Worm (Caenorhabditis elegans) whole organism, late embryonic: Measurements from ENCODE around the gene cyp-33C1.

Experiments used
- C38D4.7 ChIP-seq: fragments of 200-800 bp; sonication (Bioruptor generic); optimal IDR thresholded peaks from 2 replicates; lab custom pipeline; 2018; ENCODE audit warnings: mild to moderate bottlenecking, missing genetic modification characterization, moderate library complexity, missing compliant biosample characterization
- ceh-18 ChIP-seq: sonication (generic microtip); optimal IDR thresholded peaks from 2 replicates; lab custom pipeline; 2016; ENCODE audit warnings: missing genetic modification characterization, missing compliant biosample characterization
- ceh-19 ChIP-seq: fragments of 200-800 bp; sonication (Bioruptor generic); optimal IDR thresholded peaks from 2 replicates; lab custom pipeline; 2018; ENCODE audit warnings: mild to moderate bottlenecking, missing genetic modification characterization, missing compliant biosample characterization
- ceh-22 ChIP-seq: sonication (generic microtip); optimal IDR thresholded peaks from 2 replicates; lab custom pipeline; 2017; ENCODE audit warnings: missing biosample characterization, missing genetic modification characterization
- ceh-34 ChIP-seq: sonication (generic microtip); optimal IDR thresholded peaks from 2 replicates; lab custom pipeline; 2016; ENCODE audit warnings: mild to moderate bottlenecking, missing genetic modification characterization, missing compliant biosample characterization
- ceh-6 ChIP-seq: fragments of 200-800 bp; sonication (Bioruptor generic); optimal IDR thresholded peaks from 2 replicates; lab custom pipeline; 2018; ENCODE audit warnings: mild to moderate bottlenecking, missing genetic modification characterization, missing compliant biosample characterization
- ceh-9 ChIP-seq: sonication (generic microtip); optimal IDR thresholded peaks from 2 replicates; lab custom pipeline; 2016; ENCODE audit warnings: mild to moderate bottlenecking, missing genetic modification characterization, inconsistent platforms, missing compliant biosample characterization
- dve-1 ChIP-seq: sonication (generic microtip); optimal IDR thresholded peaks from 2 replicates; lab custom pipeline; 2017; ENCODE audit warnings: antibody characterized with exemption, mild to moderate bottlenecking, missing genetic modification characterization, missing compliant biosample characterization
- hlh-13 ChIP-seq: fragments of 200-800 bp; sonication (Bioruptor generic); optimal IDR thresholded peaks from 2 replicates; lab custom pipeline; 2018; ENCODE audit warnings: mild to moderate bottlenecking, missing genetic modification characterization, missing compliant biosample characterization
- hlh-15 ChIP-seq: sonication (generic microtip); optimal IDR thresholded peaks from 2 replicates; lab custom pipeline; 2016; ENCODE audit warnings: missing genetic modification characterization, missing compliant biosample characterization
- hlh-30 ChIP-seq: sonication (generic microtip); optimal IDR thresholded peaks from 2 replicates; lab custom pipeline; 2017; ENCODE audit warnings: antibody characterized with exemption, missing genetic modification characterization, missing compliant biosample characterization; ENCODE audit not compliant: insufficient read depth
- hlh-6 ChIP-seq: sonication (generic microtip); optimal IDR thresholded peaks from 2 replicates; lab custom pipeline; 2016; ENCODE audit warnings: missing genotype, missing genetic modification characterization, missing compliant biosample characterization
- lim-6 ChIP-seq: sonication (generic microtip); optimal IDR thresholded peaks from 2 replicates; lab custom pipeline; 2016; ENCODE audit warnings: missing genetic modification characterization, missing compliant biosample characterization
- lin-11 ChIP-seq: fragments of 200-800 bp; sonication (Bioruptor generic); optimal IDR thresholded peaks from 2 replicates; lab custom pipeline; 2018; ENCODE audit warnings: mild to moderate bottlenecking, missing genetic modification characterization, missing compliant biosample characterization
- mec-3 ChIP-seq: sonication (generic microtip); optimal IDR thresholded peaks from 2 replicates; lab custom pipeline; 2016; ENCODE audit warnings: borderline replicate concordance, missing genetic modification characterization, missing compliant biosample characterization
- nhr-11 ChIP-seq: fragments of 150-350 bp; optimal IDR thresholded peaks from 2 replicates; lab custom pipeline; 2014; ENCODE audit warnings: missing biosample characterization, missing genetic modification characterization
- odd-2 ChIP-seq: sonication (generic microtip); optimal IDR thresholded peaks from 2 replicates; lab custom pipeline; 2017; ENCODE audit warnings: antibody characterized with exemption, mild to moderate bottlenecking, missing genetic modification characterization, missing compliant biosample characterization
- pat-9 ChIP-seq: fragments of 200-800 bp; sonication (Bioruptor generic); optimal IDR thresholded peaks from 2 replicates; lab custom pipeline; 2018; ENCODE audit warnings: mild to moderate bottlenecking, missing genetic modification characterization, moderate library complexity, missing compliant biosample characterization
- pax-1 ChIP-seq: fragments of 150-350 bp; optimal IDR thresholded peaks from 2 replicates; lab custom pipeline; 2014; ENCODE audit warnings: missing biosample characterization, missing genetic modification characterization
- ref-2 ChIP-seq: sonication (generic microtip); optimal IDR thresholded peaks from 2 replicates; lab custom pipeline; 2016; ENCODE audit warnings: missing genetic modification characterization, missing compliant biosample characterization
- rnt-1 ChIP-seq: sonication (generic microtip); optimal IDR thresholded peaks from 2 replicates; lab custom pipeline; 2016; ENCODE audit warnings: missing genetic modification characterization, missing compliant biosample characterization
- unc-42 ChIP-seq: sonication (generic microtip); optimal IDR thresholded peaks from 2 replicates; lab custom pipeline; 2016; ENCODE audit warnings: missing genotype, missing genetic modification characterization, missing compliant biosample characterization
- unc-55 ChIP-seq: sonication (generic microtip); optimal IDR thresholded peaks from 2 replicates; lab custom pipeline; 2017; ENCODE audit warnings: missing biosample characterization, missing genetic modification reagents, missing genetic modification characterization
- zip-5 ChIP-seq: sonication (generic microtip); optimal IDR thresholded peaks from 2 replicates; lab custom pipeline; 2016; ENCODE audit warnings: missing genetic modification characterization, missing compliant biosample characterization
- ztf-16 ChIP-seq: sonication (generic microtip); optimal IDR thresholded peaks from 2 replicates; lab custom pipeline; 2017; ENCODE audit warnings: missing genetic modification characterization, missing compliant biosample characterization

cyp-33C1 gene

ce11 chrV:2215352-2215751, 36.0 kb downstream of the cyp-33C1 start, which contains the start of gene nstp-8:
nstp-8 (plus strand) TSS chrV:2215652.
- no peak for TF ChIP-seq hlh-15 (tag; lab: Kevin White, UChicago)
- no peak for TF ChIP-seq pax-1 (tag; lab: Kevin White, UChicago)
- no peak for TF ChIP-seq rnt-1 (tag; lab: Kevin White, UChicago)
- no peak for TF ChIP-seq ceh-6

- TF ChIP-seq C38D4.7 (GFP tag; lab: Kevin White, UChicago) (no peak), nhr-11 (tag; lab: Kevin White, UChicago) (no peak), odd-2 (tag; lab: Kevin White, UChicago) (no peak)
These were observed 37.6 kb downstream of the cyp-33C1 start for ce11 chrV:2216927-2217326.

ce11 chrV:2218803-2219202, 39.5 kb downstream of the cyp-33C1 start, which contains the start of gene nhr-56:
nhr-56 (plus strand) TSS chrV:2219004.
- TF ChIP-seq lin-11 (tag; lab: Kevin White, UChicago) (no peak), hlh-30 (tag; lab: Kevin White, UChicago) (peak; percentile 22)

ce11 chrV:2221764-2222163, 42.5 kb downstream of the cyp-33C1 start, which contains the start of gene nhr-128:
nhr-128 (plus strand) TSS chrV:2222064.
- TF ChIP-seq ceh-18 (tag; lab: Kevin White, UChicago), result no peak
- TF ChIP-seq ceh-19 (GFP tag; lab: Kevin White, UChicago), result no peak
- TF ChIP-seq ceh-22 (tag; lab: Kevin White, UChicago), result no peak

DNA sequence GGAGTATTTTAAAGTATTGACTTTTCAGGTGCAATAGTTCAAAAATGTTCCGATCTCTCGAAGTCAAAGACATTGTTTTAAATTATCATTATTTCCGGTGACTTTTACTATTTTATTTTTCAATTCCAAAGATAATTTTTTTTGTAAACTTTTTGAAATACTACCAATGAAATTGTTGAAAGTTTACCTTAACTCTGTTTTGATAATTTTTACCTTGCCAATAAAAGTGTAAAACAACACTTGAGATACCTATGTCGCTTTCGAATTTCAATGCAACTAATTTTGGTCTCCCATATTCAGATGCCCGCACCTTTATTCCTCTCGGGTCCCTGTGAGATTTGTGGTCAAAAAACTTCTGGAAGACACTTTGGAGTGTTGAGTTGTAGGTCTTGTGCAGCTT, 45.8 kb downstream of the cyp-33C1 start, which contains the start of gene nhr-103:
Gene nhr-103 (plus strand): TSS at position 301 of the 400 bp plus-strand sequence.
- TF ChIP-seq dve-1 (tag; lab: Kevin White, UChicago) (no peak), pax-1 (tag; lab: Kevin White, UChicago) (no peak), ceh-9 (tag; lab: Kevin White, UChicago) (no peak), hlh-6 (tag; lab: Kevin White, UChicago) (no peak), unc-55 (no peak), rnt-1 (tag; lab: Kevin White, UChicago) (no peak), ztf-16 (tag; lab: Kevin White, UChicago) (no peak), unc-42 (tag; lab: Kevin White, UChicago) (no peak)
- TF ChIP-seq, all 69 proteins: peak for 0

ce11 chrV:2226903-2227302, 47.6 kb downstream of the cyp-33C1 start, which contains the start of gene nhr-18:
nhr-18 (plus strand) TSS chrV:2227203.
- TF ChIP-seq mec-3 (no peak), unc-42 (tag; lab: Kevin White, UChicago) (no peak)

DNA sequence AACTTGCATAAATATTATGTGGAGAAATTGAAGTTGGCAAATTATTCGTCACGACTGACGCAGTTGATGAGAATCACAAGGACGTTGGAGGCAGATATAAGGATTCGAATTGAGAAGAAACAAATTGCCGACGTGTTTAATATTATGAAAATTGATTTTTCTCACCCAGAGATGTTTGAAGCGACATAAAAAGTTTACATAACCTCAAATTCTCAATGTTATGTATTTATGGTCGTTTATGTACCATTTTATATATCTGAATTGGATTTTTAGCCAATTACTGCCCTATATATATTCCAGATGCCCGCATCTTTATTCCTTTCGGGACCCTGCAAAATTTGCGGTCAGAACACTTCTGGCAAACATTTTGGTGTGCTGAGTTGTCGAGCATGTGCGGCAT, 49.5 kb downstream of the cyp-33C1 start, which contains the start of gene nhr-126:
Gene nhr-126 (plus strand): TSS at position 301 of the 400 bp plus-strand sequence.
- TF ChIP-seq ceh-34 (tag; lab: Kevin White, UChicago), result no peak
- TF ChIP-seq lim-6 (tag; lab: Kevin White, UChicago), result no peak
- TF ChIP-seq ceh-9 (tag; lab: Kevin White, UChicago), result no peak
- TF ChIP-seq ref-2 (tag; lab: Kevin White, UChicago), result no peak
- no peak for TF ChIP-seq pat-9
- TF ChIP-seq pax-1 (tag; lab: Kevin White, UChicago), result no peak
- TF ChIP-seq hlh-13, result no peak

ce11 chrV:2230912-2231311, 51.6 kb downstream of the cyp-33C1 start, which contains the start of gene nhr-134:
nhr-134 (plus strand) TSS chrV:2231223.
- no peak for TF ChIP-seq zip-5 (tag; lab: Kevin White, UChicago)
